Fruit fly (Drosophila melanogaster): ENCODE data around the gene ClC-a.

DNA sequence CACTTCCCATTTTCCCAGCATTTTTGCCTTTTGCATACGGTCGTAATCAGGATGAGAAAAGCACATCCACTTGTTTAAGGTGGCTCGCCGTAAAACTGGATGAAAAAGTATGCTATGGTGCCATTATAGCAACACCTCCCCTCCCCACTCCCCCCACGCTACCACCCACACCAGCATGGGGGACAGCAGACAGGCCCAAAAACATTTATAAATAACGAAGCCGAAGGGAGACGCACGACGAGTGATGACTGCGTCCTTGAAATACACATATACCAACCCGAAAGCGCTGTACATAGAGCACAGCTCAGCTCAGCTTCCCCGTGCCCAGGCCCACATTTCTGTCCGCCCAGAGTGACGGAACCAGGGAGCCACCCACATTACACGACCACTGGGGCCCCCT, 42.3 kb downstream of the ClC-a start:
- TF ChIP-seq psq (GFP tag; optimal IDR thresholded peaks at IDR 0.05) (no peak), Hr78 (GFP tag; optimal IDR thresholded peaks at IDR 0.05) (no peak), Hr83 (GFP tag; optimal IDR thresholded peaks at IDR 0.05; ENCODE audit: poor library complexity, severe bottlenecking) (no peak), Abd-B (GFP tag; optimal IDR thresholded peaks at IDR 0.05) (no peak)

Measured in whole organism, wandering third instar larva.